Worm (Caenorhabditis elegans) whole organism, midembryonic: Measurements from ENCODE around the gene nlt-1.

Experiments
- T22C8.4 ChIP-seq: fragments of 200-800 bp; sonication (Bioruptor generic); IDR thresholded peaks from 2 replicates; pipeline ENCODE4 v1.3.6; 2022; ENCODE audit warnings: missing genetic modification characterization, missing compliant biosample characterization
- cog-1 ChIP-seq: sonication (generic microtip); optimal IDR thresholded peaks from 2 replicates; lab custom pipeline; 2016; ENCODE audit warnings: missing genetic modification characterization, missing compliant biosample characterization
- flt-1 ChIP-seq: fragments of 200-800 bp; sonication (Bioruptor generic); IDR thresholded peaks from 2 replicates; pipeline ENCODE4 v1.3.6; 2022; ENCODE audit warnings: missing genetic modification characterization, missing compliant biosample characterization
- klf-2 ChIP-seq: fragments of 200-800 bp; sonication (Bioruptor generic); conservative IDR thresholded peaks from 2 replicates; pipeline ENCODE4 v1.3.6; 2022; ENCODE audit warnings: missing genetic modification reagents, missing genetic modification characterization, missing compliant biosample characterization
- med-1 ChIP-seq: sonication (generic microtip); optimal IDR thresholded peaks from 2 replicates; lab custom pipeline; 2017; ENCODE audit warnings: missing genetic modification characterization, mild to moderate bottlenecking, missing compliant biosample characterization, antibody characterized with exemption, missing genetic modification reagents; ENCODE audit not compliant: insufficient read depth
- ref-1 ChIP-seq: fragments of 200-800 bp; sonication (Bioruptor generic); conservative IDR thresholded peaks from 2 replicates; pipeline ENCODE4 v1.3.6; 2022; ENCODE audit warnings: missing genetic modification reagents, missing genetic modification characterization, missing compliant biosample characterization
- tab-1 ChIP-seq: fragments of 200-800 bp; sonication (Bioruptor generic); IDR thresholded peaks from 2 replicates; pipeline ENCODE4 v1.3.6; 2022; ENCODE audit warnings: missing genetic modification characterization, missing compliant biosample characterization
- ztf-23 ChIP-seq: fragments of 200-800 bp; sonication (Bioruptor generic); IDR thresholded peaks from 2 replicates; pipeline ENCODE4 v1.3.6; 2022; ENCODE audit warnings: missing genetic modification reagents, missing genetic modification characterization, missing compliant biosample characterization
- ztf-29 ChIP-seq: fragments of 200-800 bp; sonication (Bioruptor generic); IDR thresholded peaks from 2 replicates; pipeline ENCODE4 v1.3.6; 2022; ENCODE audit warnings: missing genetic modification reagents, missing genetic modification characterization, missing compliant biosample characterization

- TF ChIP-seq cog-1 (tag; lab: Kevin White, UChicago) (no peak), ztf-29 (no peak), ref-1 (no peak), flt-1 (GFP tag; lab: Robert Waterston, UW) (no peak), tab-1 (GFP tag; lab: Robert Waterston, UW) (no peak), klf-2 (GFP tag; lab: Robert Waterston, UW) (no peak), ztf-23 (GFP tag; lab: Robert Waterston, UW) (no peak), T22C8.4 (GFP tag; lab: Robert Waterston, UW) (no peak), med-1 (GFP tag; lab: Kevin White, UChicago) (no peak)
Observed at ce11 chrII:9980077-9980631, 20.8 kb downstream of the nlt-1 start, which contains the start of gene ZK892.6.
